Fruit fly (Drosophila melanogaster) whole organism, pupa: ENCODE data around the gene Lectin-galC1.

Experiments used
- CG12605 ChIP-seq: fragments of 200-800 bp; sonication (Bioruptor generic); IDR thresholded peaks from 2 replicates; pipeline ENCODE4 v1.3.6; 2022; ENCODE audit warnings: missing biosample characterization, missing genetic modification characterization
- CG13204 ChIP-seq: fragments of 200-800 bp; sonication (Bioruptor generic); optimal IDR thresholded peaks from 2 replicates; lab custom pipeline; 2018; ENCODE audit warnings: missing biosample characterization, mild to moderate bottlenecking, missing genetic modification characterization, moderate library complexity
- CG32121 ChIP-seq: fragments of 200-800 bp; sonication (Bioruptor generic); IDR thresholded peaks from 2 replicates; pipeline ENCODE4 v1.3.6; 2022; ENCODE audit warnings: missing biosample characterization, missing genetic modification characterization
- CG34367 ChIP-seq: fragments of 200-800 bp; sonication (Bioruptor generic); optimal IDR thresholded peaks from 2 replicates; lab custom pipeline; 2018; ENCODE audit warnings: missing biosample characterization, mild to moderate bottlenecking, missing genetic modification characterization
- CG9948 ChIP-seq: fragments of 200-800 bp; sonication (Bioruptor generic); optimal IDR thresholded peaks from 2 replicates; lab custom pipeline; 2018; ENCODE audit warnings: missing biosample characterization, mild to moderate bottlenecking, missing genetic modification characterization, moderate library complexity
- D1 ChIP-seq: fragments of 200-800 bp; sonication (Bioruptor generic); optimal IDR thresholded peaks from 2 replicates; lab custom pipeline; 2018; ENCODE audit warnings: missing biosample characterization, mild to moderate bottlenecking, missing genetic modification characterization, moderate library complexity
- EcR ChIP-seq: fragments of 200-800 bp; sonication (Bioruptor generic); optimal IDR thresholded peaks from 3 replicates; lab custom pipeline; 2019; ENCODE audit warnings: missing biosample characterization, missing genetic modification characterization, mild to moderate bottlenecking, moderate library complexity, missing genetic modification reagents
- Ets98B ChIP-seq: fragments of 200-800 bp; sonication (Bioruptor generic); IDR thresholded peaks from 2 replicates; pipeline ENCODE4 v1.3.6; 2022; ENCODE audit warnings: missing biosample characterization, missing genetic modification characterization
- Pif1A ChIP-seq: fragments of 200-800 bp; sonication (Bioruptor generic); optimal IDR thresholded peaks from 3 replicates; lab custom pipeline; 2016; ENCODE audit warnings: missing biosample characterization, missing genetic modification characterization
- Pif1B ChIP-seq: fragments of 200-800 bp; sonication (Bioruptor generic); optimal IDR thresholded peaks from 3 replicates; lab custom pipeline; 2016; ENCODE audit warnings: missing biosample characterization, missing genetic modification characterization
- Snoo ChIP-seq: fragments of 200-800 bp; sonication (Bioruptor generic); optimal IDR thresholded peaks from 3 replicates; lab custom pipeline; 2017; ENCODE audit warnings: missing biosample characterization, mild to moderate bottlenecking, missing genetic modification characterization, inconsistent platforms
- fd96Ca ChIP-seq: fragments of 200-800 bp; sonication (Bioruptor generic); IDR thresholded peaks from 3 replicates; pipeline ENCODE4 v1.3.6; 2022; ENCODE audit warnings: missing biosample characterization, missing genetic modification characterization
- gl ChIP-seq: fragments of 200-800 bp; sonication (Bioruptor generic); optimal IDR thresholded peaks from 2 replicates; lab custom pipeline; 2018; ENCODE audit warnings: missing biosample characterization, mild to moderate bottlenecking, missing genetic modification characterization

DNA sequence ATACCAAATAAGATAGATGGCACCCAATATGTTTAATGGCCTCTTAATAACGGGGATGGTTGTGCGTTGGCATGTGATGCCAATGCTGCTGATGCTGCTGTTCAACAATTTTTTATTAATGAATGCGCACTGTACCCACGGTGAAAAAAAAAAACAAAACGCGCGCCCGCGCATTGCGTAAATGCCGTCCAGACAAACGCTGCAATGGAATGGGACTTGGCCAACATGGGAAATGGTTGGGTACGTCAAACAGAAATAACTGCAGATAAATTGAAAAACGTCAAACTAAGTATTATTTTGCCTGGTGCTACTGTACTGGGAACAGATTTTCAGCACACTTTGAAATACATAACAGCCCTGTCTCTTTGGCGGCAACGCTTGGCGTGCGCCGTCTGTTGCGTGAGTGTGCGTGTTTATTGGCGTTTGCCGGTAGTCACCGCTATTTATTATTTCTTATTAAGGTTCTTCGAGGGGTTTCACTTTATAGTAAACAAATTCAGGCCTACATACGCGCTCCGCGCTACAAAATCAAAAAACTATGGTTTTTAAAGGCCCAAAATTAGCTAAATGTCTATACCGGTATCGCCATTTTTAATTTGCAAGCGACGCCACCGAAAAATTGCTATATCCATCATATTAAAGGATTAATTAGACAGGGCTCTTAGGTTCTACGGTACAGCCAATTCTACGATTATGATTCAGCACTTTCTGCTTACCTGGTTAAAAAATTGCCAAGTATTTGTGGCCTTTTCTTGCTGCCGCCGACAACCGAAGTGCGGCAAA lies 35.5 kb downstream of the Lectin-galC1 start:
- TF ChIP-seq D1 (tag; lab: Kevin White, UChicago) = no peak
- no peak for TF ChIP-seq Pif1A (GFP tag; lab: Kevin White, UChicago)
- no peak for TF ChIP-seq Pif1B (GFP tag; lab: Kevin White, UChicago)
- TF ChIP-seq EcR = no peak
- peak; percentile 68 for TF ChIP-seq CG12605
- TF ChIP-seq CG34367 (tag; lab: Kevin White, UChicago) = no peak
- no peak for TF ChIP-seq CG9948 (tag; lab: Kevin White, UChicago)
- TF ChIP-seq Ets98B (GFP tag; lab: Robert Waterston, UW) = peak; percentile 61
- peak; percentile 57; the same call in 1 of the 2 replicates for TF ChIP-seq CG32121 (GFP tag; lab: Robert Waterston, UW)
- no peak for TF ChIP-seq Snoo
- no peak for TF ChIP-seq CG13204 (GFP tag; lab: Kevin White, UChicago)
- peak; percentile 70 for TF ChIP-seq fd96Ca
- TF ChIP-seq gl (tag; lab: Kevin White, UChicago) = no peak
